Fruit fly (Drosophila melanogaster) whole organism, prepupa: ENCODE results near the gene CG15023.
A peak's percentile ranks its signal among the peaks of the same experiment; 100 is the strongest.

Experiments used
- CG11294 ChIP-seq: fragments of 200-800 bp; sonication (Bioruptor generic); IDR thresholded peaks from 2 replicates; pipeline ENCODE4 v1.3.6; 2022; ENCODE audit warnings: missing biosample characterization, missing genetic modification characterization
- CG6163 ChIP-seq: fragments of 200-800 bp; sonication (Bioruptor generic); IDR thresholded peaks from 3 replicates; pipeline ENCODE4 v1.3.6; 2022; ENCODE audit warnings: missing biosample characterization, missing genetic modification characterization
- CG6808 ChIP-seq: fragments of 200-800 bp; sonication (Bioruptor generic); optimal IDR thresholded peaks from 3 replicates; lab custom pipeline; 2017; ENCODE audit warnings: missing biosample characterization, missing genetic modification characterization, mild to moderate bottlenecking, moderate library complexity, missing genetic modification reagents
- Eip78C ChIP-seq: fragments of 200-800 bp; sonication (Bioruptor generic); peaks from one replicate; lab custom pipeline; 2016; ENCODE audit warnings: missing biosample characterization, missing genetic modification characterization
- Gug ChIP-seq: fragments of 200-800 bp; sonication (Bioruptor generic); IDR thresholded peaks from 2 replicates; pipeline ENCODE4 v1.3.6; 2022; ENCODE audit warnings: missing biosample characterization, missing genetic modification characterization
- Hr39 ChIP-seq: fragments of 200-800 bp; sonication (Bioruptor generic); optimal IDR thresholded peaks from 2 replicates; lab custom pipeline; 2016; ENCODE audit warnings: missing biosample characterization, missing genetic modification characterization
- Sox102F ChIP-seq: fragments of 200-800 bp; sonication (Bioruptor generic); optimal IDR thresholded peaks from 2 replicates; lab custom pipeline; 2016; ENCODE audit warnings: missing biosample characterization, mild to moderate bottlenecking, missing genetic modification characterization
- achi ChIP-seq: fragments of 200-800 bp; sonication (Bioruptor generic); optimal IDR thresholded peaks from 3 replicates; lab custom pipeline; 2016; ENCODE audit warnings: missing biosample characterization, missing genetic modification characterization
- acj6 ChIP-seq: fragments of 200-800 bp; sonication (Bioruptor generic); optimal IDR thresholded peaks from 3 replicates; lab custom pipeline; 2016; ENCODE audit warnings: missing biosample characterization, missing genetic modification characterization
- dac ChIP-seq: fragments of 200-800 bp; sonication (Bioruptor generic); optimal IDR thresholded peaks from 2 replicates; lab custom pipeline; 2017; ENCODE audit warnings: missing biosample characterization, mild to moderate bottlenecking, missing genetic modification characterization
- net ChIP-seq: fragments of 200-800 bp; sonication (Bioruptor generic); optimal IDR thresholded peaks from 3 replicates; lab custom pipeline; 2016; ENCODE audit warnings: missing biosample characterization, missing genetic modification characterization
- pdm3 ChIP-seq: fragments of 200-800 bp; sonication (Bioruptor generic); optimal IDR thresholded peaks from 3 replicates; lab custom pipeline; 2016; ENCODE audit warnings: missing biosample characterization, missing genetic modification characterization
- svp ChIP-seq: fragments of 200-800 bp; sonication (Bioruptor generic); peaks from one replicate; lab custom pipeline; 2016; ENCODE audit warnings: missing biosample characterization, missing genetic modification characterization
- topi ChIP-seq: fragments of 200-800 bp; sonication (Bioruptor generic); optimal IDR thresholded peaks from 3 replicates; lab custom pipeline; 2016; ENCODE audit warnings: missing biosample characterization, missing genetic modification characterization

DNA sequence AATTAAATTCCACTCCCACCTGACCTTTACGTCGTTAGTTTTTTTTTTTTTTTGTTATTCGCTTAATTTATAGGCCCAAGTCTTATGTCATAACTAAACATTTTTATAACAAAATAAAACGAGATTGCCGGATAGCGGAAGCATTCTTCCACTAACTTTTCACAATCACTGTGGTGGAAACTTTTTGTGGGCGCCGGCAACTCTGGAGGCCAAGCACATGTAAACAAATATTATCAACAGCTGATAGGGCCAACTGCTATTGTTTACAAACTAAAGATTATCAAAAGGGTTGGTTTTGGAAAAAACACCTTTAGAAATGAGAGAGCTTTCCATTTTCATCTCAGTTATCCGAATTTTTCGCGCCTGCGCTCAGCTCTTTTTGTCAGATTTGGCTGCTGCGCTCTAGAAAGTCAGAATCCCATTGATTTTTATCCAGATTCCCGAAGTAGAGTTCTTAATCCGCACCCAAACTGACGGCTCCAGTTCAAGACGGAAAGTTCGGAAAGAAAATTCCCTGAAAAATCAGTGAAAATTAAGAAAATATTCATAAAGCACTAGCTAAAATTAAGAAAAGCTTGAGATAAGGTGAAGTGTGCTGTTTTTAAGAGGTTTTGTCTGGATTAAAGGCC is 32.3 kb downstream of the CG15023 start, which contains the start of gene nAChRbeta1:
- TF ChIP-seq pdm3 (GFP tag; lab: Kevin White, UChicago) (no peak), Sox102F (GFP tag; lab: Kevin White, UChicago) (no peak), topi (GFP tag; lab: Kevin White, UChicago) (no peak), CG6163 (GFP tag; lab: Robert Waterston, UW) (no peak), net (GFP tag; lab: Kevin White, UChicago) (no peak), Gug (GFP tag; lab: Robert Waterston, UW) (no peak), Hr39 (GFP tag; lab: Kevin White, UChicago) (no peak), dac (GFP tag; lab: Kevin White, UChicago) (no peak), CG6808 (no peak), Eip78C (GFP tag; lab: Kevin White, UChicago) (no peak), acj6 (GFP tag; lab: Kevin White, UChicago) (no peak), achi (GFP tag; lab: Kevin White, UChicago) (no peak), svp (peak; percentile 32), CG11294 (GFP tag; lab: Robert Waterston, UW) (no peak)
